Worm (Caenorhabditis elegans): ENCODE results near the gene Y59A8B.25.

Gene Y59A8B.25

ce11 chrV:18081857-18082256 is 26.7 kb upstream of the Y59A8B.25 start, which contains the start of gene nova-1:
Gene nova-1, minus strand, starts transcription at chrV:18081957.
- TF ChIP-seq lin-13 (tag; optimal IDR thresholded peaks at IDR 0.05) (no peak), unc-120 (tag; optimal IDR thresholded peaks at IDR 0.05; ENCODE audit: poor library complexity, severe bottlenecking) (no peak), mls-2 (tag; optimal IDR thresholded peaks at IDR 0.05) (no peak), pha-4 (tag; optimal IDR thresholded peaks at IDR 0.05) (no peak)

DNA sequence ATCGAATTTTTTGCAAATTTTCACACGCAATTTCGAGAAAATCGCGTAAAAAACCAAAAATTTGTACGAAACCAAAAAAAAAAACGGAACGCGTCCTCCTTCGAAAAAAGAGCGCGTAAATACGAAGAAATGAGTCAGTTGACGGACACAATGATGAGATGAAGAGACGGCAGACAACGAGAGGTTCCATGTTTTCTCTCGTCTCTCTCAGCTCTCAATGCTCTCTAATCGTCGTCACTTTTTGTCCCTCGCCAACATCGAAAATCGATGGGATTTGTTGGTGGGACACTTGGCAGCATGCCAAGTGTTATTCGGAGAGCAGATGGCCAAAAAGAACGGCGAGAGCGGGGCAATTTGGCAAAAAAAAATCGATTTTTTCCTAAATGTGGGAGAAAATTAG is 24.0 kb upstream of the Y59A8B.25 start:
- TF ChIP-seq lin-13 (tag; optimal IDR thresholded peaks at IDR 0.05) (peak; percentile 31), ceh-83 (GFP tag; optimal IDR thresholded peaks at IDR 0.05) (no peak), lin-32 (GFP tag; optimal IDR thresholded peaks at IDR 0.05) (peak; percentile 18), hlh-1 (tag; optimal IDR thresholded peaks at IDR 0.05) (peak; percentile 86), tbx-8 (GFP tag; optimal IDR thresholded peaks at IDR 0.05) (no peak), nhr-12 (tag; optimal IDR thresholded peaks at IDR 0.05) (peak; percentile 59), M03D4.4 (tag; optimal IDR thresholded peaks at IDR 0.05) (no peak), pha-4 (tag; optimal IDR thresholded peaks at IDR 0.05) (peak; percentile 18), mep-1 (tag; optimal IDR thresholded peaks at IDR 0.05) (peak; percentile 58), nhr-237 (tag; optimal IDR thresholded peaks at IDR 0.05) (no peak), ces-1 (GFP tag; optimal IDR thresholded peaks at IDR 0.05) (peak; percentile 86), ham-2 (GFP tag; optimal IDR thresholded peaks at IDR 0.05) (no peak), nhr-28 (tag; optimal IDR thresholded peaks at IDR 0.05) (no peak), bed-3 (GFP tag; optimal IDR thresholded peaks at IDR 0.05) (no peak), lsy-2 (tag; optimal IDR thresholded peaks at IDR 0.05) (peak; percentile 7), drap-1 (GFP tag; optimal IDR thresholded peaks at IDR 0.05) (peak; percentile 40), unc-62 (GFP tag; optimal IDR thresholded peaks at IDR 0.05) (peak; percentile 78), sptf-1 (tag; optimal IDR thresholded peaks at IDR 0.05) (no peak), nhr-2 (tag; optimal IDR thresholded peaks at IDR 0.05) (no peak), sem-2 (GFP tag; optimal IDR thresholded peaks at IDR 0.05) (no peak), mab-5 (tag; optimal IDR thresholded peaks at IDR 0.05) (peak; percentile 47), ceh-39 (tag; optimal IDR thresholded peaks at IDR 0.05) (peak; percentile 91), nhr-76 (tag; optimal IDR thresholded peaks at IDR 0.05) (no peak), cnd-1 (tag; optimal IDR thresholded peaks at IDR 0.05) (peak; percentile 83)

DNA sequence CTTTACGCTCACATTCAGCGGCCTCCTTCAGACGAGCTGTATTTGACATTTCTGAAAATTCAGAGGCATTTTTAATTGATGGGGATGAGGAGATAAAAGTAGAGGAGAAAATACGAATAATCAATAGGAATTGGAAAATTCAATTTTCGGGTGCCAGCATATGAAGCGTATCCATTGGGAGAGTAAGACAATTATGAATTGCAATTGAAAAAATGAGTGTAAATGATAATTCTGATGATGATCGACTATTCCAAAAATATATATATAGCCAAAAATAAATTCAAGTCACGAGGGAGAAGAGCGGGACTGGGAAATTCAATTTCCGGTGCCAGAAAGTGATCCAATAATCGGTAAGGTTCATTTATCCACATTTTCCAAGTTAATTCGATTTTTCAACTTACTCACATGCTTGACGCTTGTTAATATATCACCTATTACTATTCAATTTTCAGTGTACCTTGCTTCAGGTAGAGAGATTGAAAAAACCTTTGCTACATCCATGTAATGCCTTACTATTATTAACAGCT is 11.1 kb upstream of the Y59A8B.25 start, which contains the start of gene Y59A8B.8:
Gene Y59A8B.8, minus strand, starts transcription at position 51 of the 527 bp plus-strand sequence.
- peak; percentile 63 for TF ChIP-seq ces-1 (GFP tag; optimal IDR thresholded peaks at IDR 0.05)
- TF ChIP-seq unc-62 (GFP tag; optimal IDR thresholded peaks at IDR 0.05), result no peak
- no peak for TF ChIP-seq blmp-1 (tag; optimal IDR thresholded peaks at IDR 0.05)

ce11 chrV:18043271-18043670 is 11.9 kb downstream of the Y59A8B.25 start, which contains the start of gene ebp-1:
Gene ebp-1, plus strand, starts transcription at chrV:18043571.
- TF ChIP-seq mls-2 (tag; optimal IDR thresholded peaks at IDR 0.05), result no peak
- TF ChIP-seq flh-1 (GFP tag; optimal IDR thresholded peaks at IDR 0.05), result no peak
- TF ChIP-seq blmp-1 (tag; optimal IDR thresholded peaks at IDR 0.05), result no peak
- TF ChIP-seq lsy-2 (tag; optimal IDR thresholded peaks at IDR 0.05), result no peak
- TF ChIP-seq drap-1 (GFP tag; optimal IDR thresholded peaks at IDR 0.05), result no peak
- no peak for TF ChIP-seq ceh-43 (GFP tag; optimal IDR thresholded peaks at IDR 0.05)
- TF ChIP-seq nhr-237 (tag; optimal IDR thresholded peaks at IDR 0.05), result no peak

- TF ChIP-seq lin-13 (tag; optimal IDR thresholded peaks at IDR 0.05), result no peak
- TF ChIP-seq cnd-1 (tag; optimal IDR thresholded peaks at IDR 0.05), result no peak
- TF ChIP-seq hlh-1 (tag; optimal IDR thresholded peaks at IDR 0.05), result peak; percentile 4
Measured at ce11 chrV:18022179-18022578, 33.0 kb downstream of the Y59A8B.25 start, which contains the start of gene prp-6. Gene prp-6, plus strand, starts transcription at chrV:18022479.

- TF ChIP-seq lin-32 (GFP tag; optimal IDR thresholded peaks at IDR 0.05) (no peak), ces-1 (GFP tag; optimal IDR thresholded peaks at IDR 0.05) (peak; percentile 20), pha-4 (tag; optimal IDR thresholded peaks at IDR 0.05) (no peak), blmp-1 (tag; optimal IDR thresholded peaks at IDR 0.05) (peak; percentile 60), ceh-39 (tag; optimal IDR thresholded peaks at IDR 0.05) (peak; percentile 35)
Measured at ce11 chrV:18021464-18021863, 33.7 kb downstream of the Y59A8B.25 start.

Measured in whole organism, mixed stage, embryonic.